Worm (Caenorhabditis elegans) whole organism, L4 larva: ENCODE data around the gene R02D3.8.

Experiments used
- F44E2.7 ChIP-seq: fragments of 200-800 bp; sonication (Bioruptor generic); IDR thresholded peaks from 2 replicates; pipeline ENCODE4 v2.1.2; 2022; ENCODE audit warnings: missing genetic modification characterization, missing compliant biosample characterization
- R02D3.7 ChIP-seq: fragments of 150-350 bp; sonication (generic microtip); optimal IDR thresholded peaks from 3 replicates; lab custom pipeline; 2014; ENCODE audit warnings: missing biosample characterization, missing genetic modification characterization
- arid-1 ChIP-seq: fragments of 200-800 bp; sonication (Bioruptor generic); conservative IDR thresholded peaks from 2 replicates; pipeline ENCODE4 v1.3.6; 2022; ENCODE audit warnings: missing genetic modification reagents, missing genetic modification characterization, missing compliant biosample characterization
- jun-1 ChIP-seq: fragments of 150-350 bp; optimal IDR thresholded peaks from 2 replicates; lab custom pipeline; 2014; ENCODE audit warnings: missing biosample characterization, missing genetic modification reagents, missing genetic modification characterization
- lin-39 ChIP-seq: fragments of 150-350 bp; optimal IDR thresholded peaks from 2 replicates; lab custom pipeline; 2014; ENCODE audit warnings: missing biosample characterization, missing genetic modification reagents, missing genetic modification characterization
- mdl-1 ChIP-seq, 2 experiments: fragments of 150-350 bp in 1 of 2; sonication (generic microtip) in 1 of 2; optimal IDR thresholded peaks; 2 replicates each; lab custom pipeline; 2014 to 2017; ENCODE audit warnings: missing biosample characterization in 2 of 2, missing genetic modification characterization in 2 of 2
- nhr-6 ChIP-seq: fragments of 150-350 bp; optimal IDR thresholded peaks from 2 replicates; lab custom pipeline; 2014; ENCODE audit warnings: missing biosample characterization, missing genetic modification characterization
- zag-1 ChIP-seq: fragments of 150-350 bp; optimal IDR thresholded peaks from 2 replicates; lab custom pipeline; 2014; ENCODE audit warnings: missing biosample characterization, missing genetic modification characterization
- ztf-11 ChIP-seq: fragments of 150-350 bp; optimal IDR thresholded peaks from 2 replicates; lab custom pipeline; 2014; ENCODE audit warnings: missing biosample characterization, missing genetic modification characterization

DNA sequence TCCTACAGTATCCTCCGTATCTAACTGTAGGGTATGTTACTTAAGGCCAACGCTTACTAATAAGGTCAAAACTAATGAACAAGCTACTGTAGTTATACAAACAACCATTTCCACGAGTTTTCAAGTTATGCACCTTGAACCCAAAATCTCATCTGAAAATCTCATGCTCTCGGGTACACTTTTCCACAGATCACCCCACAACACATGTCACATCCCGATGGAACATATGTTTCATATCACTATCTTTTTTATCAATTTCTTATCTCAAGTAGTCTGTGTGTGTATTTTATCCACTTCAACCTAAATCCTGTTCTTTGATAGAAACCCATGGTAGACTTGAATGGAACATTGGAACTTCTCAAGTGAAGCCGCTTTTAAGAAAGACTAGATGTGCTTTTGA lies 43.3 kb upstream of the R02D3.8 start:
- TF ChIP-seq jun-1: no peak
- no peak for TF ChIP-seq mdl-1 (tag; optimal IDR thresholded peaks at IDR 0.05; lab: Kevin White, UChicago)
- no peak for TF ChIP-seq F44E2.7 (GFP tag; lab: Robert Waterston, UW)
- no peak for TF ChIP-seq nhr-6 (tag; lab: Kevin White, UChicago)
- TF ChIP-seq zag-1 (tag; lab: Kevin White, UChicago): no peak
- TF ChIP-seq arid-1 (GFP tag; lab: Robert Waterston, UW): no peak
- TF ChIP-seq lin-39: no peak
- TF ChIP-seq R02D3.7 (tag; lab: Kevin White, UChicago): no peak
- TF ChIP-seq ztf-11: no peak
